Worm (Caenorhabditis elegans) whole organism, L1 larva: Measurements from ENCODE around the gene ani-2.
A peak's percentile ranks its signal among the peaks of the same experiment; 100 is the strongest.

ENCODE experiments used
- C16A3.4 ChIP-seq: fragments of 150-350 bp; optimal IDR thresholded peaks from 2 replicates; lab custom pipeline; 2014; ENCODE audit warnings: missing biosample characterization, missing genetic modification characterization
- C34B4.2 ChIP-seq: sonication (generic microtip); optimal IDR thresholded peaks from 2 replicates; lab custom pipeline; 2017; ENCODE audit warnings: mild to moderate bottlenecking, missing genetic modification characterization, missing compliant biosample characterization
- F16B12.6 ChIP-seq: fragments of 150-350 bp; optimal IDR thresholded peaks from 2 replicates; lab custom pipeline; 2014; ENCODE audit warnings: missing biosample characterization, missing genetic modification characterization
- Y116A8C.19 ChIP-seq: sonication (generic microtip); optimal IDR thresholded peaks from 2 replicates; lab custom pipeline; 2016; ENCODE audit warnings: missing compliant biosample characterization, missing genetic modification characterization, borderline replicate concordance
- aha-1 ChIP-seq: fragments of 150-350 bp; optimal IDR thresholded peaks from 2 replicates; lab custom pipeline; 2014; ENCODE audit warnings: missing biosample characterization, missing genetic modification characterization
- aly-2 ChIP-seq: fragments of 150-350 bp; optimal IDR thresholded peaks from 2 replicates; lab custom pipeline; 2014; ENCODE audit warnings: missing biosample characterization, missing genetic modification characterization
- blmp-1 ChIP-seq: fragments of 150-350 bp; optimal IDR thresholded peaks from 2 replicates; lab custom pipeline; 2014; ENCODE audit warnings: missing biosample characterization, missing genetic modification characterization
- ceh-8 ChIP-seq: fragments of 200-800 bp; sonication (Bioruptor generic); optimal IDR thresholded peaks from 2 replicates; lab custom pipeline; 2018; ENCODE audit warnings: mild to moderate bottlenecking, missing genetic modification characterization, moderate library complexity, missing compliant biosample characterization
- dpl-1 ChIP-seq, 3 experiments: fragments of 150-350 bp in 2 of 3; sonication (generic microtip) in 1 of 3; optimal IDR thresholded peaks; 2 replicates each; lab custom pipeline; 2014 to 2017; ENCODE audit warnings: missing biosample characterization in 3 of 3, missing genetic modification characterization in 3 of 3, missing genetic modification reagents in 3 of 3
- efl-1 ChIP-seq, 4 experiments: fragments of 150-350 bp; optimal IDR thresholded peaks in 3 of 4; peaks in 1 of 4; 1 replicate in 1 of 4; 2 replicates in 3 of 4; lab custom pipeline; 2014; ENCODE audit warnings: missing biosample characterization in 2 of 4, missing genetic modification characterization in 2 of 4, missing genetic modification reagents in 2 of 4
- egl-13 ChIP-seq: sonication (generic microtip); optimal IDR thresholded peaks from 2 replicates; lab custom pipeline; 2016; ENCODE audit warnings: missing genotype, missing genetic modification reagents, missing genetic modification characterization, missing compliant biosample characterization
- egl-27 ChIP-seq, 2 experiments: fragments of 150-350 bp in 1 of 2; sonication (generic microtip); optimal IDR thresholded peaks; 3 replicates each; lab custom pipeline; 2017 to 2018; ENCODE audit warnings: missing biosample characterization in 2 of 2, missing genetic modification characterization in 2 of 2, missing genetic modification reagents in 2 of 2
- elt-2 ChIP-seq: sonication (generic microtip); optimal IDR thresholded peaks from 2 replicates; lab custom pipeline; 2016; ENCODE audit warnings: missing genetic modification characterization, mild to moderate bottlenecking, inconsistent platforms, missing compliant biosample characterization, missing genetic modification reagents
- elt-3 ChIP-seq, 6 experiments: fragments of 150-350 bp in 1 of 6; sonication (generic microtip); optimal IDR thresholded peaks; 2 replicates each; lab custom pipeline; 2017 to 2018; ENCODE audit warnings: missing biosample characterization in 6 of 6, missing genetic modification characterization in 6 of 6, inconsistent platforms in 1 of 6
- fkh-8 ChIP-seq: sonication (generic microtip); optimal IDR thresholded peaks from 2 replicates; lab custom pipeline; 2016; ENCODE audit warnings: mild to moderate bottlenecking, missing genetic modification characterization, missing compliant biosample characterization
- fos-1 ChIP-seq: fragments of 150-350 bp; optimal IDR thresholded peaks from 2 replicates; lab custom pipeline; 2014; ENCODE audit warnings: missing biosample characterization, missing genetic modification characterization
- grh-1 ChIP-seq: fragments of 200-800 bp; sonication (Bioruptor generic); IDR thresholded peaks from 2 replicates; pipeline ENCODE4 v1.3.6; 2022; ENCODE audit warnings: missing genetic modification reagents, missing genetic modification characterization, missing compliant biosample characterization
- isw-1 ChIP-seq: fragments of 200-800 bp; sonication (Bioruptor generic); IDR thresholded peaks from 2 replicates; pipeline ENCODE4 v1.3.6; 2022; ENCODE audit warnings: missing genetic modification characterization, missing compliant biosample characterization
- jun-1 ChIP-seq: fragments of 150-350 bp; optimal IDR thresholded peaks from 2 replicates; lab custom pipeline; 2014; ENCODE audit warnings: missing biosample characterization, missing genetic modification reagents, missing genetic modification characterization
- lin-14 ChIP-seq: fragments of 200-800 bp; sonication (Bioruptor generic); optimal IDR thresholded peaks from 2 replicates; lab custom pipeline; 2018; ENCODE audit warnings: mild to moderate bottlenecking, missing genetic modification characterization, moderate library complexity, missing compliant biosample characterization
- lin-35 ChIP-seq, 2 experiments: fragments of 150-350 bp; optimal IDR thresholded peaks; 2 replicates each; lab custom pipeline; 2014; ENCODE audit warnings: missing biosample characterization in 2 of 2, missing genetic modification characterization in 2 of 2, missing genetic modification reagents in 2 of 2
- lir-3 ChIP-seq: sonication (generic microtip); optimal IDR thresholded peaks from 2 replicates; lab custom pipeline; 2016; ENCODE audit warnings: mild to moderate bottlenecking, missing genetic modification characterization, moderate library complexity, missing compliant biosample characterization; ENCODE audit not compliant: poor library complexity
- lsy-2 ChIP-seq, 2 experiments: fragments of 150-350 bp; optimal IDR thresholded peaks; 2 replicates each; lab custom pipeline; 2014; ENCODE audit warnings: missing biosample characterization in 2 of 2, missing genetic modification characterization in 2 of 2
- mab-9 ChIP-seq: fragments of 200-800 bp; sonication (Bioruptor generic); IDR thresholded peaks from 2 replicates; pipeline ENCODE4 v1.3.6; 2022; ENCODE audit warnings: missing genetic modification reagents, missing genetic modification characterization, missing compliant biosample characterization
- mef-2 ChIP-seq: fragments of 150-350 bp; optimal IDR thresholded peaks from 2 replicates; lab custom pipeline; 2014; ENCODE audit warnings: missing biosample characterization, missing genetic modification characterization
- mep-1 ChIP-seq: fragments of 150-350 bp; optimal IDR thresholded peaks from 2 replicates; lab custom pipeline; 2014; ENCODE audit warnings: missing biosample characterization, missing genetic modification characterization
- nhr-19 ChIP-seq: fragments of 200-800 bp; sonication (Bioruptor generic); conservative IDR thresholded peaks from 2 replicates; pipeline ENCODE4 v1.3.6; 2022; ENCODE audit warnings: missing genetic modification characterization, missing compliant biosample characterization
- nhr-20 ChIP-seq: sonication (generic microtip); optimal IDR thresholded peaks from 2 replicates; lab custom pipeline; 2016; ENCODE audit warnings: mild to moderate bottlenecking, missing genetic modification characterization, missing compliant biosample characterization
- nhr-237 ChIP-seq: fragments of 150-350 bp; optimal IDR thresholded peaks from 2 replicates; lab custom pipeline; 2014; ENCODE audit warnings: missing biosample characterization, missing genetic modification characterization
- nhr-28 ChIP-seq: fragments of 150-350 bp; optimal IDR thresholded peaks from 2 replicates; lab custom pipeline; 2014; ENCODE audit warnings: missing biosample characterization, missing genetic modification characterization
- nhr-47 ChIP-seq: sonication (generic microtip); optimal IDR thresholded peaks from 2 replicates; lab custom pipeline; 2016; ENCODE audit warnings: mild to moderate bottlenecking, missing genetic modification characterization, moderate library complexity, missing compliant biosample characterization
- nhr-71 ChIP-seq: sonication (generic microtip); optimal IDR thresholded peaks from 2 replicates; lab custom pipeline; 2016; ENCODE audit warnings: mild to moderate bottlenecking, missing genetic modification characterization, moderate library complexity, missing compliant biosample characterization
- nhr-76 ChIP-seq: sonication (generic microtip); optimal IDR thresholded peaks from 2 replicates; lab custom pipeline; 2017; ENCODE audit warnings: missing biosample characterization, missing genetic modification characterization
- nhr-77 ChIP-seq: fragments of 150-350 bp; optimal IDR thresholded peaks from 2 replicates; lab custom pipeline; 2014; ENCODE audit warnings: missing biosample characterization, missing genetic modification characterization
- nhr-84 ChIP-seq: sonication (generic microtip); optimal IDR thresholded peaks from 2 replicates; lab custom pipeline; 2017; ENCODE audit warnings: missing biosample characterization, missing genetic modification characterization
- nhr-90 ChIP-seq: sonication (generic microtip); optimal IDR thresholded peaks from 2 replicates; lab custom pipeline; 2016; ENCODE audit warnings: mild to moderate bottlenecking, missing genetic modification characterization, missing compliant biosample characterization; ENCODE audit not compliant: poor library complexity
- pax-3 ChIP-seq: fragments of 200-800 bp; sonication (Bioruptor generic); optimal IDR thresholded peaks from 2 replicates; lab custom pipeline; 2018; ENCODE audit warnings: mild to moderate bottlenecking, missing genetic modification characterization, moderate library complexity, missing compliant biosample characterization
- pqm-1 ChIP-seq: sonication (generic microtip); optimal IDR thresholded peaks from 3 replicates; lab custom pipeline; 2017; ENCODE audit warnings: missing biosample characterization, missing genetic modification characterization
- rnt-1 ChIP-seq: sonication (generic microtip); optimal IDR thresholded peaks from 2 replicates; lab custom pipeline; 2016; ENCODE audit warnings: mild to moderate bottlenecking, missing genetic modification characterization, moderate library complexity, missing compliant biosample characterization
- skn-1 ChIP-seq: fragments of 150-350 bp; optimal IDR thresholded peaks from 2 replicates; lab custom pipeline; 2014; ENCODE audit warnings: missing biosample characterization, missing genetic modification characterization
- snpc-4 ChIP-seq: fragments of 150-350 bp; optimal IDR thresholded peaks from 2 replicates; lab custom pipeline; 2014; ENCODE audit warnings: missing biosample characterization, missing genetic modification characterization
- snu-23 ChIP-seq: sonication (generic microtip); optimal IDR thresholded peaks from 2 replicates; lab custom pipeline; 2016; ENCODE audit warnings: missing genetic modification characterization, missing compliant biosample characterization
- unc-130 ChIP-seq: fragments of 150-350 bp; optimal IDR thresholded peaks from 2 replicates; lab custom pipeline; 2017; ENCODE audit warnings: missing biosample characterization, missing genetic modification characterization, inconsistent platforms
- unc-98 ChIP-seq: fragments of 200-800 bp; sonication (Bioruptor generic); IDR thresholded peaks from 2 replicates; pipeline ENCODE4 v1.3.6; 2022; ENCODE audit warnings: missing genetic modification characterization, missing compliant biosample characterization
- vab-15 ChIP-seq: sonication (generic microtip); optimal IDR thresholded peaks from 2 replicates; lab custom pipeline; 2017; ENCODE audit warnings: missing genotype, mild to moderate bottlenecking, missing genetic modification characterization, missing compliant biosample characterization
- zip-4 ChIP-seq: fragments of 200-800 bp; sonication (Bioruptor generic); optimal IDR thresholded peaks from 2 replicates; lab custom pipeline; 2018; ENCODE audit warnings: mild to moderate bottlenecking, missing genetic modification characterization, moderate library complexity, missing compliant biosample characterization
- ztf-11 ChIP-seq, 2 experiments: sonication (generic microtip); optimal IDR thresholded peaks; 2 replicates each; lab custom pipeline; 2016 to 2017; ENCODE audit warnings: missing genetic modification characterization in 2 of 2, missing biosample characterization in 1 of 2, missing compliant biosample characterization in 1 of 2

The ani-2 gene

DNA sequence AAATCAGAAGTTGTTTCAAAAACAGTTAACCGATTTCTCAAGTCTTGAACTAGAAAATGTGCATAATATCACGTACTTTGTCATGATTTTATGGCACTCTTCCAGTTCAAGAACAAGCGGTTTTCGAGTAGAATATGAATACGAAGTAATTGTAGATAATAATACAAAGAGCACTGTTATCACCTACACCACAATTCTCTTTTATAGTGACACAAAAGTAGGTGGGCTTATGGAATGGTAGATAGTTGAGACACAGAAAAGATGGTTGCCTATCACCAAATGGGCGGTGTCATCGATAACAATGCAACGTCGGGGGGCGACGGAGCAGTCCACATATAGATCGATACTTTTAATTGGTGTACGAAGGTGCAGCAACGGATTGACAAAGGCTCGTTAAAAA, 36.5 kb downstream of the ani-2 start (continued):
- TF ChIP-seq nhr-77 (tag; lab: Kevin White, UChicago), result no peak
- no peak for TF ChIP-seq unc-130
- TF ChIP-seq unc-98, result no peak
- no peak for TF ChIP-seq mep-1 (tag; lab: Kevin White, UChicago)
- TF ChIP-seq snpc-4, result no peak
- peak; percentile 14 for TF ChIP-seq nhr-71 (tag; lab: Kevin White, UChicago)
- no peak for TF ChIP-seq nhr-28 (tag; lab: Kevin White, UChicago)
- TF ChIP-seq elt-3 (tag; optimal IDR thresholded peaks at IDR 0.05; lab: Kevin White, UChicago), result no peak
- TF ChIP-seq aly-2, result no peak
- TF ChIP-seq lsy-2 (tag; optimal IDR thresholded peaks at IDR 0.05; lab: Kevin White, UChicago), result peak in 1 of 2 experiments; percentile 13
- no peak for TF ChIP-seq nhr-19 (GFP tag; lab: Robert Waterston, UW)

DNA sequence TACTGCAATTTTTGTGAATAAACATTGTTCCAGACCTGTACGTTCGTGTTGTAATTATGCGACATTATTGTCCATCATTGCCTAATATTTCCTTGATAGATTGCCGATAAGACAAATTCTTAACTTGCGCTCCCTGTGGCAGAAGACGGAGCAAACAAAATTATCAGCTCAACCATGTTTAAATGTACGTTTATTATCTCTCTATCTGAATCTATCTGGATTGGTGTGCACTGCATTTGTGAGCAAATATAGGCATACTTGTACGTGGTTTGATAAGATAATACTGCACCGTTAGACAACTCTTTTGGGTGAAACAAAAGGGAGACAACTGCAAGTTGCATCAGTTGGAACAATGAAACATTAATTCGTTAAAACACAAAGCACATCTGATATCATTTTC, 37.9 kb downstream of the ani-2 start:
- no peak for TF ChIP-seq egl-27 (tag; optimal IDR thresholded peaks at IDR 0.05; lab: Kevin White, UChicago)
- TF ChIP-seq pax-3 (tag; lab: Kevin White, UChicago), result peak; percentile 6
- peak; percentile 19 for TF ChIP-seq nhr-71 (tag; lab: Kevin White, UChicago)
- TF ChIP-seq ceh-8 (GFP tag; lab: Kevin White, UChicago), result no peak
- TF ChIP-seq elt-2 (tag; lab: Kevin White, UChicago), result peak; percentile 97
- no peak for TF ChIP-seq nhr-47 (tag; lab: Kevin White, UChicago)
- no peak for TF ChIP-seq fos-1
- peak in 1 of 2 experiments; percentile 21 for TF ChIP-seq lin-35 (GFP tag; optimal IDR thresholded peaks at IDR 0.05; lab: Kevin White, UChicago)
- TF ChIP-seq nhr-237, result no peak
- TF ChIP-seq C16A3.4, result no peak
- no peak for TF ChIP-seq nhr-76 (tag; lab: Kevin White, UChicago)
- TF ChIP-seq jun-1 (tag; lab: Kevin White, UChicago), result peak; percentile 34
- TF ChIP-seq aha-1, result no peak
- no peak for TF ChIP-seq elt-3 (tag; optimal IDR thresholded peaks at IDR 0.05; lab: Kevin White, UChicago)
- TF ChIP-seq pqm-1 (tag; lab: Kevin White, UChicago), result peak; percentile 39
- peak; percentile 4 for TF ChIP-seq nhr-90 (tag; lab: Kevin White, UChicago)
- no peak for TF ChIP-seq vab-15 (tag; lab: Kevin White, UChicago)
- peak; percentile 22 for TF ChIP-seq lin-14 (GFP tag; lab: Kevin White, UChicago)
- no peak for TF ChIP-seq Y116A8C.19
- TF ChIP-seq nhr-20 (tag; lab: Kevin White, UChicago), result peak; percentile 16
- TF ChIP-seq ztf-11 (tag; optimal IDR thresholded peaks at IDR 0.05; lab: Kevin White, UChicago), result no peak
- TF ChIP-seq fkh-8 (tag; lab: Kevin White, UChicago), result no peak
- no peak for TF ChIP-seq isw-1
- no peak for TF ChIP-seq efl-1 (optimal IDR thresholded peaks at IDR 0.05; lab: Kevin White, UChicago)
- TF ChIP-seq efl-1 (GFP tag; optimal IDR thresholded peaks at IDR 0.05 in 1 of 2; lab: Kevin White, UChicago), result peak in 1 of 2 experiments; percentile 60
- TF ChIP-seq, all 84 proteins: peak for 10

- no peak for TF ChIP-seq jun-1 (tag; lab: Kevin White, UChicago)
- no peak for TF ChIP-seq snpc-4
- TF ChIP-seq zip-4 (GFP tag; lab: Kevin White, UChicago), result no peak
- peak in 1 of 6 experiments; percentile 63 for TF ChIP-seq elt-3 (tag; optimal IDR thresholded peaks at IDR 0.05; lab: Kevin White, UChicago)
- TF ChIP-seq rnt-1, result no peak
- TF ChIP-seq C34B4.2 (tag; lab: Kevin White, UChicago), result no peak
- TF ChIP-seq lir-3, result no peak
- TF ChIP-seq lin-35 (GFP tag; optimal IDR thresholded peaks at IDR 0.05; lab: Kevin White, UChicago), result peak in 1 of 2 experiments; percentile 37
- no peak for TF ChIP-seq nhr-90 (tag; lab: Kevin White, UChicago)
- TF ChIP-seq mef-2 (tag; lab: Kevin White, UChicago), result no peak
- no peak for TF ChIP-seq fkh-8 (tag; lab: Kevin White, UChicago)
- peak; percentile 68 for TF ChIP-seq blmp-1 (tag; lab: Kevin White, UChicago)
- no peak for TF ChIP-seq nhr-84 (tag; lab: Kevin White, UChicago)
- TF ChIP-seq ztf-11 (tag; optimal IDR thresholded peaks at IDR 0.05; lab: Kevin White, UChicago), result no peak
- TF ChIP-seq snu-23 (GFP tag; lab: Kevin White, UChicago), result peak; percentile 10
- TF ChIP-seq skn-1 (tag; lab: Kevin White, UChicago), result no peak
- no peak for TF ChIP-seq efl-1 (optimal IDR thresholded peaks at IDR 0.05; lab: Kevin White, UChicago)
- TF ChIP-seq efl-1 (GFP tag; optimal IDR thresholded peaks at IDR 0.05 in 1 of 2; lab: Kevin White, UChicago), result peak in 1 of 2 experiments; percentile 94
- TF ChIP-seq fos-1, result no peak
- no peak for TF ChIP-seq pax-3 (tag; lab: Kevin White, UChicago)
- no peak for TF ChIP-seq nhr-19 (GFP tag; lab: Robert Waterston, UW)
- TF ChIP-seq mab-9, result no peak
- TF ChIP-seq dpl-1 (GFP tag; optimal IDR thresholded peaks at IDR 0.05; lab: Kevin White, UChicago), result peak in 1 of 3 experiments; percentile 7
- no peak for TF ChIP-seq F16B12.6 (tag; lab: Kevin White, UChicago)
- no peak for TF ChIP-seq grh-1 (GFP tag; lab: Robert Waterston, UW)
- TF ChIP-seq nhr-28 (tag; lab: Kevin White, UChicago), result no peak
- TF ChIP-seq nhr-47 (tag; lab: Kevin White, UChicago), result no peak
- TF ChIP-seq ceh-8 (GFP tag; lab: Kevin White, UChicago), result no peak
- no peak for TF ChIP-seq egl-13 (tag; lab: Kevin White, UChicago)
Measured at ce11 chrII:6324086-6324485, 41.1 kb downstream of the ani-2 start, which contains the start of gene sma-6. Gene sma-6 (plus strand): TSS chrII:6324484.
